Fruit fly (Drosophila melanogaster): Measurements from ENCODE around the gene CG15544.

Gene CG15544

DNA sequence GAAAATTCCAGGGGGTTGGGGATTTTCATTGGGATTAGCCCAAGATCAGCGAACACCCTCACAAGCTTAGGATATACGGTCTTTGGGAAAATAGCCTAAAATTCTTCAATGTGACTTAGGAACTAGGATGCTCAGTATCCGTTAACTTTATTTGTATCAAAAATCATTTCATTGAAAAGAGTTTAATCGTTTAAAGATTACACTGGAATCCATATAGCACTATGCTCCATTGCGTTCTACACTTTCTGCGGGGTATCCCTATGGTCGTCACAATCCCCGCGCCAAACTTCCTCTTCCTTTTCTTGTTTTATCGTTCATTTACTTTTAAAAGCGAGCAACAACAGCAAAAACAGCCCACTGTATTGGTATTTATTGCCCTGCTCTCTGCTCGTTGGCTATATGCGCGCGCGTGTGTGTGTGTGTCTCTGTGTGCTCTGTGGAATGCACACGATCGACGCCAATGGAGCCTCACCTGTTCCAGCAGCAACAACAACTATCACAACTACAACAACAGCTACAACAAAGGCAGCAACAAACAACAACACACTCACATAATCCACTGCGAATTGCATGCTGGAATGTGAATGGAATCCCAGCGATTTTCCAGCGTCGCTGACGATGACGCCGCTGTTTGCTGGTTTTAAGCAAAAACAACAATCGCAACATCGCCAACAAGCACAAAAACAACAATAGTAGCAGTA lies 23.7 kb upstream of the CG15544 start (continued):
- no peak for TF ChIP-seq CG10147 (GFP tag; optimal IDR thresholded peaks at IDR 0.05)
- TF ChIP-seq chinmo (GFP tag; IDR thresholded peaks at IDR 0.05; ENCODE audit: partially characterized antibody): 0 out of 4 replicates have a peak, but pooled peaks have one; percentile 40
- TF ChIP-seq pum (GFP tag; optimal IDR thresholded peaks at IDR 0.05): no peak
- no peak for TF ChIP-seq Lim3 (GFP tag; IDR thresholded peaks at IDR 0.05)
- 0 out of 2 replicates have a peak, but pooled peaks have one; percentile 7 for TF ChIP-seq CG14441 (GFP tag; IDR thresholded peaks at IDR 0.05)
- TF ChIP-seq Nf-YA (GFP tag; IDR thresholded peaks at IDR 0.05): no peak
- no peak for TF ChIP-seq gro (GFP tag; optimal IDR thresholded peaks at IDR 0.05)
- peak; percentile 10 for TF ChIP-seq CG7786 (GFP tag; optimal IDR thresholded peaks at IDR 0.05)
- no peak for TF ChIP-seq klu (GFP tag; IDR thresholded peaks at IDR 0.05)
- TF ChIP-seq sd (tag; optimal IDR thresholded peaks at IDR 0.05): peak; percentile 98
- no peak for TF ChIP-seq pita (GFP tag; optimal IDR thresholded peaks at IDR 0.05)
- peak; percentile 31 to 76 for TF ChIP-seq bsh (GFP tag; optimal IDR thresholded peaks at IDR 0.05)
- peak; percentile 28 for TF ChIP-seq Asciz (GFP tag; optimal IDR thresholded peaks at IDR 0.05)
- no peak for TF ChIP-seq B-H2 (GFP tag; optimal IDR thresholded peaks at IDR 0.05)
- no peak for TF ChIP-seq h (optimal IDR thresholded peaks at IDR 0.05)
- no peak for TF ChIP-seq Hey (tag; optimal IDR thresholded peaks at IDR 0.05)
- TF ChIP-seq E2f1 (GFP tag; IDR thresholded peaks at IDR 0.05): no peak
- TF ChIP-seq CG3281 (GFP tag; optimal IDR thresholded peaks at IDR 0.05): no peak
- TF ChIP-seq sna (GFP tag; IDR thresholded peaks at IDR 0.05; ENCODE audit: partially characterized antibody): no peak
- no peak for TF ChIP-seq wdn (GFP tag; IDR thresholded peaks at IDR 0.05)
- peak; percentile 15 for TF ChIP-seq Sox100B (GFP tag; optimal IDR thresholded peaks at IDR 0.05)
- TF ChIP-seq D19B (GFP tag; optimal IDR thresholded peaks at IDR 0.05): peak; percentile 65
- no peak for TF ChIP-seq cas (GFP tag; IDR thresholded peaks at IDR 0.05)
- peak; percentile 27 for TF ChIP-seq CG30403 (GFP tag; optimal IDR thresholded peaks at IDR 0.05)
- no peak for TF ChIP-seq gce (GFP tag; IDR thresholded peaks at IDR 0.05)
- peak; percentile 53 for TF ChIP-seq phol (tag; optimal IDR thresholded peaks at IDR 0.05)
- TF ChIP-seq C15 (GFP tag; IDR thresholded peaks at IDR 0.05): no peak
- TF ChIP-seq CG10654 (GFP tag; optimal IDR thresholded peaks at IDR 0.05): no peak
- no peak for TF ChIP-seq CG10462 (GFP tag; optimal IDR thresholded peaks at IDR 0.05)
- no peak for TF ChIP-seq CG1647 (GFP tag; optimal IDR thresholded peaks at IDR 0.05)
- TF ChIP-seq tin (GFP tag; optimal IDR thresholded peaks at IDR 0.05): peak; percentile 25
- TF ChIP-seq CG4328 (GFP tag; optimal IDR thresholded peaks at IDR 0.05): no peak
- peak; percentile 25; the same call in 1 of the 2 replicates for TF ChIP-seq Ptx1 (GFP tag; IDR thresholded peaks at IDR 0.05)
- TF ChIP-seq luna (GFP tag; optimal IDR thresholded peaks at IDR 0.05): no peak
- TF ChIP-seq CoRest (tag; optimal IDR thresholded peaks at IDR 0.05): peak; percentile 28
- 0 out of 2 replicates have a peak, but pooled peaks have one; percentile 41 for TF ChIP-seq chm (GFP tag; IDR thresholded peaks at IDR 0.05)
- no peak for TF ChIP-seq Oaz (GFP tag; IDR thresholded peaks at IDR 0.05)
- TF ChIP-seq az2 (GFP tag; optimal IDR thresholded peaks at IDR 0.05): peak; percentile 22

DNA sequence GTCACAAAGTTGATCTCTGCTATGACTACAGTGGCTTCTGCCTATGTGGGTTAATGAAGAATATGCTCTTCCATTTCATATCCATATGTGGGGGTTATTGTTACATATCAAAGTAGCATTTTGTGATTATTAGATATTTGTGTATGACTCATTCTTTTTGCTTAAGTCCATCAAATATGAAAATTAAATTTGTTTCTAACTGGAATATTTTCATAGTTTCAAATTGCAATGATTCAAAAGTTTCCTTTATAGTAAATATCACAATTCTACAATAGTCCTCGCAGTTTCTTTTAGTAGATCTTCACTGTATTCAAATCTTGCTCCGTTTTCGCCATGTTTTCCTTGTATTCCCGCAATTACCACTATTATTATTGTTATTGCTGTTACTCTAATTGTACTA lies 22.4 kb upstream of the CG15544 start:
- TF ChIP-seq CG2199 (GFP tag; IDR thresholded peaks at IDR 0.05) (no peak), gce (GFP tag; IDR thresholded peaks at IDR 0.05) (no peak), CG2120 (GFP tag; optimal IDR thresholded peaks at IDR 0.05) (no peak), CG13424 (tag; optimal IDR thresholded peaks at IDR 0.05) (peak; percentile 45), CG5953 (GFP tag; IDR thresholded peaks at IDR 0.05) (no peak), CG1233 (GFP tag; optimal IDR thresholded peaks at IDR 0.05) (no peak), crc (GFP tag; optimal IDR thresholded peaks at IDR 0.05) (no peak), HmgD (GFP tag; optimal IDR thresholded peaks at IDR 0.05) (no peak), ase (GFP tag; IDR thresholded peaks at IDR 0.05) (no peak), CG15479 (GFP tag; optimal IDR thresholded peaks at IDR 0.05) (no peak), Atf6 (GFP tag; IDR thresholded peaks at IDR 0.05) (peak; percentile 40; the same call in 1 of the 2 replicates), D19A (tag; optimal IDR thresholded peaks at IDR 0.05) (peak; percentile 13), amos (GFP tag; IDR thresholded peaks at IDR 0.05; ENCODE audit: partially characterized antibody) (no peak), CG4820 (GFP tag; optimal IDR thresholded peaks at IDR 0.05) (peak; percentile 8), CG10267 (tag; optimal IDR thresholded peaks at IDR 0.05) (no peak), CG4404 (GFP tag; IDR thresholded peaks at IDR 0.05) (no peak)

All from whole organism, embryonic.